Worm (Caenorhabditis elegans) whole organism, dauer: ENCODE data around the gene pmt-1.

Experiments used
- unc-62 ChIP-seq: sonication (generic microtip); optimal IDR thresholded peaks from 2 replicates; lab custom pipeline; 2017; ENCODE audit warnings: missing biosample characterization, missing genetic modification reagents, missing genetic modification characterization

pmt-1 gene

ce11 chrII:5306197-5306596 is 23.9 kb upstream of the pmt-1 start:
- no peak for TF ChIP-seq unc-62 (GFP tag; lab: Kevin White, UChicago)

- no peak for TF ChIP-seq unc-62 (GFP tag; lab: Kevin White, UChicago)
These were observed 22.8 kb upstream of the pmt-1 start for ce11 chrII:5305121-5305520.

- TF ChIP-seq unc-62 (GFP tag; lab: Kevin White, UChicago), result no peak
These were observed 19.5 kb upstream of the pmt-1 start for ce11 chrII:5301810-5302209.

- no peak for TF ChIP-seq unc-62 (GFP tag; lab: Kevin White, UChicago)
These were observed 15.4 kb upstream of the pmt-1 start for ce11 chrII:5297718-5298117.

ce11 chrII:5293287-5293850 is 11.0 kb upstream of the pmt-1 start, which contains the start of gene ZK622.1:
ZK622.1 (plus strand) TSS chrII:5293800.
- TF ChIP-seq unc-62 (GFP tag; lab: Kevin White, UChicago), result no peak

ce11 chrII:5292226-5292752 is 10.0 kb upstream of the pmt-1 start, which contains the start of gene ZK622.4:
ZK622.4 (plus strand) TSS chrII:5292702.
- no peak for TF ChIP-seq unc-62 (GFP tag; lab: Kevin White, UChicago)

ce11 chrII:5291051-5291450 is 8.7 kb upstream of the pmt-1 start:
- no peak for TF ChIP-seq unc-62 (GFP tag; lab: Kevin White, UChicago)

ce11 chrII:5289142-5289541 is 6.8 kb upstream of the pmt-1 start, which contains the start of gene ZK622.5:
ZK622.5 (plus strand) TSS chrII:5289442.
- no peak for TF ChIP-seq unc-62 (GFP tag; lab: Kevin White, UChicago)

- no peak for TF ChIP-seq unc-62 (GFP tag; lab: Kevin White, UChicago)
These were observed 2.7 kb upstream of the pmt-1 start, which contains the start of gene gur-5 for ce11 chrII:5285029-5285428. gur-5 (plus strand) TSS chrII:5285329.

ce11 chrII:5282740-5283281 is 488 bp upstream of the pmt-1 start:
- TF ChIP-seq unc-62 (GFP tag; lab: Kevin White, UChicago), result no peak

- TF ChIP-seq unc-62 (GFP tag; lab: Kevin White, UChicago), result no peak
These were observed 1.2 kb downstream of the pmt-1 start for ce11 chrII:5281137-5281536.

ce11 chrII:5277780-5278179 is 4.5 kb downstream of the pmt-1 start:
- TF ChIP-seq unc-62 (GFP tag; lab: Kevin White, UChicago), result no peak

ce11 chrII:5276736-5277135 is 5.6 kb downstream of the pmt-1 start:
- TF ChIP-seq unc-62 (GFP tag; lab: Kevin White, UChicago), result no peak

- TF ChIP-seq unc-62 (GFP tag; lab: Kevin White, UChicago), result no peak
These were observed 10.5 kb downstream of the pmt-1 start, which contains the start of gene drn-1 for ce11 chrII:5271729-5272322. drn-1 (minus strand) TSS chrII:5271845.

ce11 chrII:5268977-5269376 is 13.3 kb downstream of the pmt-1 start:
- TF ChIP-seq unc-62 (GFP tag; lab: Kevin White, UChicago), result no peak

- no peak for TF ChIP-seq unc-62 (GFP tag; lab: Kevin White, UChicago)
These were observed 17.7 kb downstream of the pmt-1 start for ce11 chrII:5264650-5265049.
